Worm (Caenorhabditis elegans): ENCODE data around the gene hex-2.

ce11 chrV:5699835-5700441 is 45.7 kb downstream of the hex-2 start, which contains the start of gene clec-1:
- no peak for TF ChIP-seq flt-1 (GFP tag; IDR thresholded peaks at IDR 0.05)
- TF ChIP-seq tab-1 (GFP tag; IDR thresholded peaks at IDR 0.05), result no peak
- no peak for TF ChIP-seq ztf-29 (GFP tag; IDR thresholded peaks at IDR 0.05)
- TF ChIP-seq T22C8.4 (GFP tag; IDR thresholded peaks at IDR 0.05), result no peak
- no peak for TF ChIP-seq med-1 (GFP tag; optimal IDR thresholded peaks at IDR 0.05; ENCODE audit: insufficient read depth)
- TF ChIP-seq cog-1 (tag; optimal IDR thresholded peaks at IDR 0.05), result no peak
- TF ChIP-seq ztf-23 (GFP tag; IDR thresholded peaks at IDR 0.05), result no peak

All from whole organism, midembryonic.